ENCODE assay signal across 2 worm cellular contexts in genomic region chrIV:16006267-16006666, ce11.
TF ChIP-seq lines count a peak whose summit lies in the region.

No protein-coding gene starts in this region.

TF ChIP-seq in whole organism, L1 larva, 84 proteins besides CTCF, POLR2A, EP300 and RAD21:
- peak; percentile 68 for TF ChIP-seq blmp-1 (tag; optimal IDR thresholded peaks at IDR 0.05; lab: Kevin White, UChicago)
- no peak for TF ChIP-seq tlp-1 (tag; optimal IDR thresholded peaks at IDR 0.05; lab: Kevin White, UChicago)

TF ChIP-seq in whole organism, mixed stage, embryonic, 35 proteins besides CTCF, POLR2A, EP300 and RAD21:
- TF ChIP-seq unc-62 (GFP tag; optimal IDR thresholded peaks at IDR 0.05; lab: Kevin White, UChicago) (peak; percentile 49), nhr-2 (tag; optimal IDR thresholded peaks at IDR 0.05; lab: Kevin White, UChicago) (peak; percentile 84), lin-13 (tag; optimal IDR thresholded peaks at IDR 0.05; lab: Kevin White, UChicago) (no peak), elt-1 (tag; optimal IDR thresholded peaks at IDR 0.05; lab: Kevin White, UChicago; ENCODE audit: borderline replicate concordance, insufficient read depth) (peak; percentile 55), unc-120 (tag; optimal IDR thresholded peaks at IDR 0.05; lab: Kevin White, UChicago; ENCODE audit: poor library complexity, severe bottlenecking) (no peak)

Comparison
In these comparisons a context has a peak if more than half of its experiments do, and no peak if none do; other contexts are left out.
1. Of the 14 proteins assayed by ChIP-seq in both whole organism, L1 larva and whole organism, mixed stage, embryonic: peak only in whole organism, L1 larva: blmp-1; only in whole organism, mixed stage, embryonic: unc-62; in both: none; in neither: 12.